Fruit fly (Drosophila melanogaster) whole organism, adult: ENCODE results near the gene Cbp80.

Experiments used
- CG12768 ChIP-seq: fragments of 200-800 bp; sonication (Bioruptor generic); optimal IDR thresholded peaks from 2 replicates; lab custom pipeline; 2017; ENCODE audit warnings: missing biosample characterization, missing genetic modification characterization, mild to moderate bottlenecking, moderate library complexity, missing genetic modification reagents
- CG14711 ChIP-seq: fragments of 200-800 bp; sonication (Bioruptor generic); optimal IDR thresholded peaks from 2 replicates; lab custom pipeline; 2018; ENCODE audit warnings: missing biosample characterization, mild to moderate bottlenecking, missing genetic modification characterization, moderate library complexity
- Crg-1 ChIP-seq: fragments of 200-800 bp; sonication (Bioruptor generic); optimal IDR thresholded peaks from 2 replicates; lab custom pipeline; 2016; ENCODE audit warnings: missing biosample characterization, missing genetic modification characterization
- Hr96 ChIP-seq: fragments of 200-800 bp; sonication (Bioruptor generic); optimal IDR thresholded peaks from 2 replicates; lab custom pipeline; 2016; ENCODE audit warnings: missing biosample characterization, missing genetic modification characterization
- Mnt ChIP-seq: fragments of 200-800 bp; sonication (Bioruptor generic); optimal IDR thresholded peaks from 2 replicates; lab custom pipeline; 2016; ENCODE audit warnings: missing biosample characterization, mild to moderate bottlenecking, missing genetic modification characterization
- cic ChIP-seq: fragments of 200-800 bp; sonication (Bioruptor generic); optimal IDR thresholded peaks from 2 replicates; lab custom pipeline; 2017; ENCODE audit warnings: missing biosample characterization, mild to moderate bottlenecking, missing genetic modification characterization, moderate library complexity
- cnc ChIP-seq, 2 experiments: fragments of >200 bp; optimal IDR thresholded peaks; 2 replicates each; lab custom pipeline; 2017
- kay ChIP-seq: fragments of 200-800 bp; sonication (Bioruptor generic); peaks from one replicate; lab custom pipeline; 2016; ENCODE audit warnings: missing biosample characterization, missing genetic modification characterization, borderline replicate concordance
- ovo ChIP-seq: fragments of 200-800 bp; sonication (Bioruptor generic); optimal IDR thresholded peaks from 2 replicates; lab custom pipeline; 2016; ENCODE audit warnings: missing biosample characterization, missing genetic modification characterization
- pad ChIP-seq: fragments of 200-800 bp; sonication (Bioruptor generic); optimal IDR thresholded peaks from 3 replicates; lab custom pipeline; 2017; ENCODE audit warnings: missing biosample characterization, missing genetic modification characterization, mild to moderate bottlenecking, moderate library complexity, missing genetic modification reagents
- toe ChIP-seq: fragments of 200-800 bp; sonication (Bioruptor generic); optimal IDR thresholded peaks from 2 replicates; lab custom pipeline; 2016; ENCODE audit warnings: missing biosample characterization, missing genetic modification characterization

dm6 chrX:4635856-4636486 lies 13.8 kb upstream of the Cbp80 start, which contains the start of the genes Alms1a and pon:
- TF ChIP-seq kay (GFP tag; lab: Kevin White, UChicago) (peak; percentile 64), ovo (no peak), cic (GFP tag; lab: Kevin White, UChicago) (no peak), Hr96 (no peak), Crg-1 (GFP tag; lab: Kevin White, UChicago) (no peak), CG12768 (GFP tag; lab: Kevin White, UChicago) (no peak), toe (GFP tag; lab: Kevin White, UChicago) (no peak), Mnt (no peak), CG14711 (tag; lab: Kevin White, UChicago) (no peak), pad (GFP tag; lab: Kevin White, UChicago) (no peak), cnc (optimal IDR thresholded peaks at IDR 0.05; lab: Kevin White, UChicago) (no peak)
